Worm (Caenorhabditis elegans) whole organism, midembryonic: ENCODE results near the gene ugt-14.

Experiments used
- cog-1 ChIP-seq: sonication (generic microtip); optimal IDR thresholded peaks from 2 replicates; lab custom pipeline; 2016; ENCODE audit warnings: missing genetic modification characterization, missing compliant biosample characterization
- flt-1 ChIP-seq: fragments of 200-800 bp; sonication (Bioruptor generic); IDR thresholded peaks from 2 replicates; pipeline ENCODE4 v1.3.6; 2022; ENCODE audit warnings: missing genetic modification characterization, missing compliant biosample characterization
- tab-1 ChIP-seq: fragments of 200-800 bp; sonication (Bioruptor generic); IDR thresholded peaks from 2 replicates; pipeline ENCODE4 v1.3.6; 2022; ENCODE audit warnings: missing genetic modification characterization, missing compliant biosample characterization
- ztf-23 ChIP-seq: fragments of 200-800 bp; sonication (Bioruptor generic); IDR thresholded peaks from 2 replicates; pipeline ENCODE4 v1.3.6; 2022; ENCODE audit warnings: missing genetic modification reagents, missing genetic modification characterization, missing compliant biosample characterization
- ztf-29 ChIP-seq: fragments of 200-800 bp; sonication (Bioruptor generic); IDR thresholded peaks from 2 replicates; pipeline ENCODE4 v1.3.6; 2022; ENCODE audit warnings: missing genetic modification reagents, missing genetic modification characterization, missing compliant biosample characterization

DNA sequence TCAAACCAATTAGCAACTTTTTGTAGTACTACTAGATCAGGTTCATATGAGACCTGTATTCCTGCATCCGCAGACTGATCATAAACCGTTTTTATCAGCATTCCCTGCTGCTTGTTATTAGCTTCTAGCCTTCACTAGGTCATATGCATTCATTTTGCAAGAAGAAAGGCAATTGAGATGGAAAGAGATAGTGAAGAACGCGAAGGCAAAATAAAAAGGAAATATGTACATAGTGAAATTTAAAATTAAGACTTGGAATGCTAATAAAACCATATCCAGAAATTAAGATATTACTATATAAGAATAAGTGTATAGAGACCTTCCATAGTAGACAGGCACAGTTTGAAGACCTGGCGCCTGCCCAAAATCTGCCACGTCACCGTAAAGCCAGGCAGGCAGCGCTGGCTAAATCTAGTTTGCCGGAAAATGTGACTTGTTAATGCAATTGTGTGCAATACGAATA, 14.7 kb downstream of the ugt-14 start, which contains the start of the genes C02E7.8 and srh-23:
- TF ChIP-seq flt-1 (no peak), tab-1 (GFP tag; lab: Robert Waterston, UW) (no peak), ztf-23 (GFP tag; lab: Robert Waterston, UW) (no peak), ztf-29 (GFP tag; lab: Robert Waterston, UW) (no peak), cog-1 (tag; lab: Kevin White, UChicago) (no peak)
